Worm (Caenorhabditis elegans) whole organism, L4/young adult: ENCODE results near the gene paqr-2.

ENCODE experiments used
- W03F9.2 ChIP-seq: fragments of 150-350 bp; optimal IDR thresholded peaks from 2 replicates; lab custom pipeline; 2014; ENCODE audit warnings: missing biosample characterization, missing genetic modification characterization
- dao-5 ChIP-seq: sonication (generic microtip); optimal IDR thresholded peaks from 2 replicates; lab custom pipeline; 2016; ENCODE audit warnings: missing genotype, missing genetic modification characterization, moderate library complexity, missing compliant biosample characterization
- him-1 ChIP-seq: sonication (generic microtip); optimal IDR thresholded peaks from 2 replicates; lab custom pipeline; 2016; ENCODE audit warnings: missing genotype, missing genetic modification reagents, missing genetic modification characterization, missing compliant biosample characterization

ce11 chrIII:5419527-5419926 lies 39.8 kb upstream of the paqr-2 start:
- TF ChIP-seq him-1, result no peak
- TF ChIP-seq dao-5, result no peak
- TF ChIP-seq W03F9.2, result no peak
